Worm (Caenorhabditis elegans): ENCODE measurements around the gene ceh-89.

Gene ceh-89

ce11 chrX:14169569-14170031 lies 27.9 kb downstream of the ceh-89 start, which contains the start of gene sym-4 (continued):
- no peak for TF ChIP-seq aly-2 (tag; optimal IDR thresholded peaks at IDR 0.05)
- peak; percentile 51 for TF ChIP-seq pax-3 (tag; optimal IDR thresholded peaks at IDR 0.05)
- TF ChIP-seq dpl-1 (GFP tag; optimal IDR thresholded peaks at IDR 0.05) = peak; percentile 70 to 76 (median 72)
- peak; percentile 82 for TF ChIP-seq skn-1 (tag; optimal IDR thresholded peaks at IDR 0.05)
- TF ChIP-seq ceh-8 (GFP tag; optimal IDR thresholded peaks at IDR 0.05) = peak; percentile 57
- TF ChIP-seq tlp-1 (tag; optimal IDR thresholded peaks at IDR 0.05) = no peak
- no peak for TF ChIP-seq ceh-63 (GFP tag; optimal IDR thresholded peaks at IDR 0.05)
- peak; percentile 83 for TF ChIP-seq rnt-1 (tag; optimal IDR thresholded peaks at IDR 0.05)
- TF ChIP-seq xbp-1 (tag; optimal IDR thresholded peaks at IDR 0.05) = peak; percentile 86
- peak; percentile 83 for TF ChIP-seq elt-2 (tag; optimal IDR thresholded peaks at IDR 0.05)
- TF ChIP-seq lin-35 (GFP tag; optimal IDR thresholded peaks at IDR 0.05) = peak; percentile 82 to 92
- TF ChIP-seq nhr-85 (tag) = peak; percentile 94
- TF ChIP-seq egl-13 (tag; optimal IDR thresholded peaks at IDR 0.05) = peak; percentile 61
- peak; percentile 96 for TF ChIP-seq mep-1 (tag; optimal IDR thresholded peaks at IDR 0.05)
- TF ChIP-seq nhr-237 (tag; optimal IDR thresholded peaks at IDR 0.05) = peak; percentile 95
- TF ChIP-seq alr-1 (tag; optimal IDR thresholded peaks at IDR 0.05; ENCODE audit: borderline replicate concordance) = no peak
- TF ChIP-seq nhr-77 (tag; optimal IDR thresholded peaks at IDR 0.05) = peak; percentile 94
- TF ChIP-seq zip-4 (GFP tag; optimal IDR thresholded peaks at IDR 0.05) = peak; percentile 22
- peak; percentile 90 for TF ChIP-seq swsn-7 (tag; optimal IDR thresholded peaks at IDR 0.05)
- TF ChIP-seq lin-15B (tag; optimal IDR thresholded peaks at IDR 0.05) = peak; percentile 86
- TF ChIP-seq isw-1 (GFP tag; IDR thresholded peaks at IDR 0.05) = peak; percentile 74
- TF ChIP-seq lir-3 (tag; optimal IDR thresholded peaks at IDR 0.05; ENCODE audit: poor library complexity) = peak; percentile 67
- TF ChIP-seq egl-27 (tag; optimal IDR thresholded peaks at IDR 0.05) = peak in 1 of 2 experiments; percentile 50
- TF ChIP-seq unc-30 (tag; optimal IDR thresholded peaks at IDR 0.05) = no peak
- TF ChIP-seq snu-23 (GFP tag; optimal IDR thresholded peaks at IDR 0.05) = peak; percentile 98
- TF ChIP-seq hlh-4 (tag; optimal IDR thresholded peaks at IDR 0.05) = no peak
- TF ChIP-seq ets-5 (GFP tag; IDR thresholded peaks at IDR 0.05) = no peak
- TF ChIP-seq snpc-4 (tag; optimal IDR thresholded peaks at IDR 0.05) = peak; percentile 79
- peak in 5 of 6 experiments; percentile 17 to 97 (median 90) for TF ChIP-seq elt-3 (tag; optimal IDR thresholded peaks at IDR 0.05)
- peak; percentile 91 for TF ChIP-seq nhr-19 (GFP tag; conservative IDR thresholded peaks at IDR 0.05)
- peak; percentile 68 for TF ChIP-seq pag-3 (tag; optimal IDR thresholded peaks at IDR 0.05; ENCODE audit: borderline replicate concordance, insufficient read depth)
- no peak for TF ChIP-seq hlh-17 (GFP tag; optimal IDR thresholded peaks at IDR 0.05; ENCODE audit: borderline replicate concordance)
- TF ChIP-seq tbx-2 (tag; optimal IDR thresholded peaks at IDR 0.05) = peak; percentile 90
- peak; percentile 85 for TF ChIP-seq vab-15 (tag; optimal IDR thresholded peaks at IDR 0.05)
- TF ChIP-seq pqm-1 (tag; optimal IDR thresholded peaks at IDR 0.05) = no peak
- peak; percentile 98 for TF ChIP-seq lin-14 (GFP tag; optimal IDR thresholded peaks at IDR 0.05)
- TF ChIP-seq ces-1 (GFP tag; optimal IDR thresholded peaks at IDR 0.05) = no peak
- TF ChIP-seq unc-86 (tag; optimal IDR thresholded peaks at IDR 0.05) = peak; percentile 81
- no peak for TF ChIP-seq nhr-76 (tag; optimal IDR thresholded peaks at IDR 0.05)
- no peak for TF ChIP-seq unc-62 (GFP tag; optimal IDR thresholded peaks at IDR 0.05)
- peak; percentile 4 for TF ChIP-seq sup-37 (GFP tag; optimal IDR thresholded peaks at IDR 0.05)
- peak; percentile 79 to 89 for TF ChIP-seq lsy-2 (tag; optimal IDR thresholded peaks at IDR 0.05)
- TF ChIP-seq dsc-1 (tag; optimal IDR thresholded peaks at IDR 0.05) = peak; percentile 86
- TF ChIP-seq mdl-1 (tag; optimal IDR thresholded peaks at IDR 0.05) = peak; percentile 5 to 95
- TF ChIP-seq nhr-20 (tag; optimal IDR thresholded peaks at IDR 0.05) = peak; percentile 96
- TF ChIP-seq nhr-12 (tag; optimal IDR thresholded peaks at IDR 0.05) = no peak
- TF ChIP-seq nhr-47 (tag; optimal IDR thresholded peaks at IDR 0.05) = peak; percentile 88
- peak; percentile 92 for TF ChIP-seq grh-1 (GFP tag; IDR thresholded peaks at IDR 0.05)
- TF ChIP-seq blmp-1 (tag; optimal IDR thresholded peaks at IDR 0.05) = peak; percentile 88
- no peak for TF ChIP-seq aha-1 (tag; optimal IDR thresholded peaks at IDR 0.05)
- TF ChIP-seq C16A3.4 (tag; optimal IDR thresholded peaks at IDR 0.05) = peak; percentile 93
